Fruit fly (Drosophila melanogaster): ENCODE measurements around the gene CG31787.

CG31787 gene

DNA sequence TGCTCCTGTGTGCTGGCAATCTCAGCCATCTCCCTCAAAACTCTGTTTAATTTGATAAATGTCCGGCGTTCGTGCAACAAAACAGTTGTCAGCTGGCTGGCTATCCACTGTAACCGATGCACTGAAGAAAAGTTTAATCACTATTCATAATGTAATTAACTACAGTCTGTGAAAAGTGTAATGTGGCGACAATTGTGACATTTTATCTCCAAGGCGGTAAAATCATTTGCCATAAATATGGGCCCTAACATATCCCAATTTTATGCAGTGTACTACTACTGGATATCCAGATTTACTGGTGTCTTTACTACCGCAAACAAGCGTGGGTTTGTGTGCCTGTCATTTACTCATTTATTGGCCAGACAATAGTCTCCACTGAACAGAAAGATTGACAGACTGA is 43.2 kb upstream of the CG31787 start:
- no peak; the same call in 2 of the 3 replicates for TF ChIP-seq B-H1 (GFP tag; IDR thresholded peaks at IDR 0.05)
- TF ChIP-seq CG18011 (GFP tag; optimal IDR thresholded peaks at IDR 0.05), result no peak
- no peak for TF ChIP-seq Stat92E (GFP tag; optimal IDR thresholded peaks at IDR 0.05)
- TF ChIP-seq dati (GFP tag; IDR thresholded peaks at IDR 0.05), result 0 out of 2 replicates have a peak, but pooled peaks have one; percentile 12
- TF ChIP-seq sc (optimal IDR thresholded peaks at IDR 0.05), result no peak
- TF ChIP-seq sc (GFP tag; optimal IDR thresholded peaks at IDR 0.05), result peak; percentile 54
- TF ChIP-seq CG30431 (GFP tag; optimal IDR thresholded peaks at IDR 0.05), result no peak
- no peak for TF ChIP-seq CG13424 (tag; optimal IDR thresholded peaks at IDR 0.05)
- no peak for TF ChIP-seq CG12236 (GFP tag; optimal IDR thresholded peaks at IDR 0.05)
- peak; percentile 11; the same call in 1 of the 2 replicates for TF ChIP-seq CG31224 (GFP tag; IDR thresholded peaks at IDR 0.05)
- no peak for TF ChIP-seq CG17186 (GFP tag; optimal IDR thresholded peaks at IDR 0.05)
- no peak for TF ChIP-seq Taf1 (GFP tag; IDR thresholded peaks at IDR 0.05)
- TF ChIP-seq Meics (GFP tag; optimal IDR thresholded peaks at IDR 0.05), result no peak
- peak; percentile 51 for TF ChIP-seq CG17385 (GFP tag; optimal IDR thresholded peaks at IDR 0.05)
- no peak for TF ChIP-seq CG5245 (GFP tag; optimal IDR thresholded peaks at IDR 0.05)
- no peak for TF ChIP-seq ash1 (GFP tag; optimal IDR thresholded peaks at IDR 0.05)
- TF ChIP-seq Elba2 (GFP tag; optimal IDR thresholded peaks at IDR 0.05), result no peak
- no peak for TF ChIP-seq hb (GFP tag; IDR thresholded peaks at IDR 0.05; ENCODE audit: partially characterized antibody)
- TF ChIP-seq pan (optimal IDR thresholded peaks at IDR 0.05), result no peak
- TF ChIP-seq pan (GFP tag; optimal IDR thresholded peaks at IDR 0.05 in 1 of 2, IDR thresholded peaks at IDR 0.05 in 1 of 2), result peak in 1 of 2 experiments; percentile 71
- no peak for TF ChIP-seq CG4424 (GFP tag; optimal IDR thresholded peaks at IDR 0.05)
- no peak for TF ChIP-seq Poxn (GFP tag; IDR thresholded peaks at IDR 0.05)
- TF ChIP-seq Deaf1 (tag; optimal IDR thresholded peaks at IDR 0.05), result no peak
- peak; percentile 46; the same call in 1 of the 2 replicates for TF ChIP-seq ap (GFP tag; IDR thresholded peaks at IDR 0.05)
- peak; percentile 1 for TF ChIP-seq tap (tag; optimal IDR thresholded peaks at IDR 0.05)
- peak; percentile 35 for TF ChIP-seq Hmr (GFP tag; optimal IDR thresholded peaks at IDR 0.05)
- peak; percentile 49 for TF ChIP-seq mam (GFP tag; optimal IDR thresholded peaks at IDR 0.05)
- TF ChIP-seq CG9876 (GFP tag; optimal IDR thresholded peaks at IDR 0.05), result no peak
- no peak for TF ChIP-seq CG2116 (GFP tag; optimal IDR thresholded peaks at IDR 0.05)
- TF ChIP-seq phol (tag; optimal IDR thresholded peaks at IDR 0.05), result peak; percentile 39
- TF ChIP-seq CG17359 (tag; optimal IDR thresholded peaks at IDR 0.05), result peak; percentile 68
- TF ChIP-seq sqz (GFP tag; optimal IDR thresholded peaks at IDR 0.05), result no peak
- TF ChIP-seq Dip2 (GFP tag; IDR thresholded peaks at IDR 0.05), result no peak
- TF ChIP-seq CG14860 (GFP tag; IDR thresholded peaks at IDR 0.05; ENCODE audit: partially characterized antibody), result no peak
- no peak for TF ChIP-seq Adf1 (GFP tag; IDR thresholded peaks at IDR 0.05)
- TF ChIP-seq CG12299 (tag; optimal IDR thresholded peaks at IDR 0.05), result no peak
- TF ChIP-seq unpg (GFP tag; optimal IDR thresholded peaks at IDR 0.05), result peak; percentile 60
- TF ChIP-seq Vsx1 (GFP tag; optimal IDR thresholded peaks at IDR 0.05), result no peak
- TF ChIP-seq C15 (GFP tag; IDR thresholded peaks at IDR 0.05), result no peak
- TF ChIP-seq Sox100B (GFP tag; optimal IDR thresholded peaks at IDR 0.05), result no peak
- peak; percentile 6 for TF ChIP-seq HHEX (GFP tag; optimal IDR thresholded peaks at IDR 0.05)
- peak; percentile 32 for TF ChIP-seq slp2 (GFP tag; optimal IDR thresholded peaks at IDR 0.05)
- no peak for TF ChIP-seq CG3838 (GFP tag; optimal IDR thresholded peaks at IDR 0.05)
- no peak for TF ChIP-seq Mrtf (GFP tag; IDR thresholded peaks at IDR 0.05)
- no peak for TF ChIP-seq Dll (GFP tag; IDR thresholded peaks at IDR 0.05; ENCODE audit: partially characterized antibody)
- peak; percentile 50 for TF ChIP-seq lab (GFP tag; optimal IDR thresholded peaks at IDR 0.05)
- peak; percentile 50; the same call in 1 of the 2 replicates for TF ChIP-seq Rx (GFP tag; IDR thresholded peaks at IDR 0.05)
- TF ChIP-seq CG1529 (GFP tag; optimal IDR thresholded peaks at IDR 0.05), result peak; percentile 25
- TF ChIP-seq CG11247 (GFP tag; IDR thresholded peaks at IDR 0.05), result 0 out of 2 replicates have a peak, but pooled peaks have one; percentile 52
- TF ChIP-seq caup (GFP tag; optimal IDR thresholded peaks at IDR 0.05; ENCODE audit: severe bottlenecking), result no peak
- no peak for TF ChIP-seq CG11696 (GFP tag; IDR thresholded peaks at IDR 0.05)

Data from whole organism, embryonic.